Fruit fly (Drosophila melanogaster) whole organism, embryonic: ENCODE data around the gene tra.

ENCODE experiments used
- B-H2 ChIP-seq: fragments of 200-800 bp; sonication (Bioruptor generic); optimal IDR thresholded peaks from 2 replicates; lab custom pipeline; 2018; ENCODE audit warnings: missing biosample characterization, mild to moderate bottlenecking, missing genetic modification characterization
- CG1024 ChIP-seq: fragments of 200-800 bp; sonication (Bioruptor generic); IDR thresholded peaks from 2 replicates; pipeline ENCODE4 v1.3.6; 2022; ENCODE audit warnings: missing biosample characterization, missing genetic modification characterization
- CG10565 ChIP-seq: fragments of 200-800 bp; sonication (Bioruptor generic); optimal IDR thresholded peaks from 3 replicates; lab custom pipeline; 2016; ENCODE audit warnings: missing biosample characterization, mild to moderate bottlenecking, missing genetic modification characterization
- CG11398 ChIP-seq: fragments of 200-800 bp; sonication (Bioruptor generic); optimal IDR thresholded peaks from 2 replicates; lab custom pipeline; 2016; ENCODE audit warnings: missing biosample characterization, missing genetic modification characterization
- CG12155 ChIP-seq: fragments of 200-800 bp; sonication (Bioruptor generic); optimal IDR thresholded peaks from 3 replicates; lab custom pipeline; 2016; ENCODE audit warnings: missing biosample characterization, missing genetic modification characterization
- CG12744 ChIP-seq: fragments of 200-800 bp; sonication (Bioruptor generic); optimal IDR thresholded peaks from 2 replicates; lab custom pipeline; 2016; ENCODE audit warnings: missing biosample characterization, missing genetic modification characterization
- CG13287 ChIP-seq: fragments of 200-800 bp; sonication (Bioruptor generic); IDR thresholded peaks from 2 replicates; pipeline ENCODE4 v1.3.6; 2022; ENCODE audit warnings: missing biosample characterization, missing genetic modification characterization; ENCODE audit not compliant: partially characterized antibody
- CG1529 ChIP-seq: fragments of 200-800 bp; sonication (Bioruptor generic); optimal IDR thresholded peaks from 3 replicates; lab custom pipeline; 2018; ENCODE audit warnings: missing biosample characterization, missing genetic modification characterization
- CG17829 ChIP-seq: fragments of 200-800 bp; optimal IDR thresholded peaks from 2 replicates; lab custom pipeline; 2019; ENCODE audit warnings: missing biosample characterization, mild to moderate bottlenecking, missing genetic modification characterization, moderate library complexity
- CG18599 ChIP-seq: fragments of 200-800 bp; sonication (Bioruptor generic); optimal IDR thresholded peaks from 3 replicates; lab custom pipeline; 2017; ENCODE audit warnings: missing biosample characterization, missing genetic modification characterization, mild to moderate bottlenecking, moderate library complexity, missing genetic modification reagents
- CG2120 ChIP-seq: fragments of 200-800 bp; sonication (Bioruptor generic); optimal IDR thresholded peaks from 3 replicates; lab custom pipeline; 2016; ENCODE audit warnings: missing biosample characterization, missing genetic modification characterization
- CG3281 ChIP-seq: fragments of 200-800 bp; sonication (Bioruptor generic); optimal IDR thresholded peaks from 3 replicates; lab custom pipeline; 2017; ENCODE audit warnings: missing biosample characterization, mild to moderate bottlenecking, missing genetic modification characterization
- CG33213 ChIP-seq: fragments of 200-800 bp; sonication (Bioruptor generic); optimal IDR thresholded peaks from 3 replicates; lab custom pipeline; 2016; ENCODE audit warnings: missing biosample characterization, missing genetic modification characterization
- CG4360 ChIP-seq: fragments of 200-800 bp; sonication (Bioruptor generic); IDR thresholded peaks from 2 replicates; pipeline ENCODE4 v1.3.6; 2022; ENCODE audit warnings: missing biosample characterization, missing genetic modification characterization
- CG4617 ChIP-seq: fragments of 200-800 bp; sonication (Bioruptor generic); optimal IDR thresholded peaks from 3 replicates; lab custom pipeline; 2016; ENCODE audit warnings: missing biosample characterization, missing genetic modification characterization, borderline replicate concordance
- CG4730 ChIP-seq: fragments of 200-800 bp; sonication (Bioruptor generic); IDR thresholded peaks from 2 replicates; pipeline ENCODE4 v1.3.6; 2022; ENCODE audit warnings: missing biosample characterization, missing genetic modification characterization
- CG6683 ChIP-seq: fragments of 200-800 bp; sonication (Bioruptor generic); optimal IDR thresholded peaks from 2 replicates; lab custom pipeline; 2017; ENCODE audit warnings: missing biosample characterization, mild to moderate bottlenecking, missing genetic modification characterization, missing genetic modification reagents
- CG6813 ChIP-seq: fragments of 200-800 bp; sonication (Bioruptor generic); optimal IDR thresholded peaks from 2 replicates; lab custom pipeline; 2017; ENCODE audit warnings: missing biosample characterization, missing genetic modification characterization, mild to moderate bottlenecking, moderate library complexity, missing genetic modification reagents
- CG7556 ChIP-seq: fragments of 200-800 bp; sonication (Bioruptor generic); optimal IDR thresholded peaks from 2 replicates; lab custom pipeline; 2017; ENCODE audit warnings: missing biosample characterization, mild to moderate bottlenecking, missing genetic modification characterization
- CG8359 ChIP-seq: fragments of 200-800 bp; sonication (Bioruptor generic); optimal IDR thresholded peaks from 2 replicates; lab custom pipeline; 2017; ENCODE audit warnings: missing biosample characterization, mild to moderate bottlenecking, missing genetic modification characterization, borderline replicate concordance
- CG9437 ChIP-seq: fragments of 200-800 bp; sonication (Bioruptor generic); optimal IDR thresholded peaks from 2 replicates; lab custom pipeline; 2018; ENCODE audit warnings: missing biosample characterization, mild to moderate bottlenecking, missing genetic modification characterization
- Fer3 ChIP-seq: fragments of 200-800 bp; sonication (Bioruptor generic); optimal IDR thresholded peaks from 2 replicates; lab custom pipeline; 2018; ENCODE audit warnings: missing biosample characterization, mild to moderate bottlenecking, missing genetic modification characterization, moderate library complexity
- H15 ChIP-seq: fragments of 200-800 bp; sonication (Bioruptor generic); IDR thresholded peaks from 3 replicates; pipeline ENCODE4 v1.3.6; 2022; ENCODE audit warnings: missing biosample characterization, missing genetic modification characterization
- HLH4C ChIP-seq: fragments of 200-800 bp; sonication (Bioruptor generic); IDR thresholded peaks from 3 replicates; pipeline ENCODE4 v1.3.6; 2022; ENCODE audit warnings: missing biosample characterization, missing genetic modification characterization; ENCODE audit not compliant: partially characterized antibody
- Hey ChIP-seq: fragments of 200-800 bp; sonication (Bioruptor generic); optimal IDR thresholded peaks from 3 replicates; lab custom pipeline; 2018; ENCODE audit warnings: missing biosample characterization, mild to moderate bottlenecking, missing genetic modification characterization
- Hmx ChIP-seq: fragments of 200-800 bp; sonication (Bioruptor generic); optimal IDR thresholded peaks from 2 replicates; lab custom pipeline; 2016; ENCODE audit warnings: missing biosample characterization, missing genetic modification characterization
- Kr ChIP-seq: fragments of 200-800 bp; sonication (Bioruptor generic); optimal IDR thresholded peaks from 2 replicates; lab custom pipeline; 2017; ENCODE audit warnings: missing biosample characterization, mild to moderate bottlenecking, missing genetic modification characterization
- Lhr ChIP-seq: fragments of 200-800 bp; sonication (Bioruptor generic); optimal IDR thresholded peaks from 3 replicates; lab custom pipeline; 2017; ENCODE audit warnings: mild to moderate bottlenecking, missing biosample characterization, missing genetic modification reagents, missing genetic modification characterization
- Myb ChIP-seq: fragments of 200-800 bp; sonication (Bioruptor generic); optimal IDR thresholded peaks from 2 replicates; lab custom pipeline; 2016; ENCODE audit warnings: missing biosample characterization, missing genetic modification characterization
- Oli ChIP-seq: fragments of 200-800 bp; sonication (Bioruptor generic); optimal IDR thresholded peaks from 2 replicates; lab custom pipeline; 2018; ENCODE audit warnings: missing biosample characterization, mild to moderate bottlenecking, missing genetic modification characterization, moderate library complexity
- Scr ChIP-seq: fragments of 200-800 bp; sonication (Bioruptor generic); IDR thresholded peaks from 2 replicates; pipeline ENCODE4 v1.3.6; 2022; ENCODE audit warnings: missing biosample characterization, missing genetic modification characterization; ENCODE audit not compliant: partially characterized antibody
- Side ChIP-seq: fragments of 200-800 bp; sonication (Bioruptor generic); optimal IDR thresholded peaks from 2 replicates; lab custom pipeline; 2016; ENCODE audit warnings: missing biosample characterization, missing genetic modification characterization
- Stat92E ChIP-seq, 3 experiments: fragments of >200 bp in 2 of 3; fragments of 200-800 bp in 1 of 3; sonication (Bioruptor generic) in 1 of 3; optimal IDR thresholded peaks; 2 replicates each; lab custom pipeline; 2017 to 2019; ENCODE audit warnings: missing biosample characterization in 3 of 3, missing genetic modification characterization in 3 of 3, mild to moderate bottlenecking in 1 of 3, moderate library complexity in 1 of 3
- bcd ChIP-seq: fragments of 200-800 bp; sonication (Bioruptor generic); optimal IDR thresholded peaks from 2 replicates; lab custom pipeline; 2017; ENCODE audit warnings: missing biosample characterization, mild to moderate bottlenecking, missing genetic modification characterization
- chn ChIP-seq: fragments of 200-800 bp; sonication (Bioruptor generic); optimal IDR thresholded peaks from 2 replicates; lab custom pipeline; 2016; ENCODE audit warnings: missing biosample characterization, missing genetic modification characterization
- da ChIP-seq: fragments of 200-800 bp; sonication (Bioruptor generic); optimal IDR thresholded peaks from 2 replicates; lab custom pipeline; 2016; ENCODE audit warnings: missing biosample characterization, missing genetic modification characterization
- fu2 ChIP-seq: fragments of 200-800 bp; sonication (Bioruptor generic); optimal IDR thresholded peaks from 2 replicates; lab custom pipeline; 2016; ENCODE audit warnings: missing biosample characterization, missing genetic modification characterization
- hbn ChIP-seq: fragments of 200-800 bp; sonication (Bioruptor generic); IDR thresholded peaks from 2 replicates; pipeline ENCODE4 v1.3.6; 2022; ENCODE audit warnings: missing biosample characterization, missing genetic modification characterization; ENCODE audit not compliant: partially characterized antibody
- her ChIP-seq: fragments of 200-800 bp; sonication (Bioruptor generic); optimal IDR thresholded peaks from 2 replicates; lab custom pipeline; 2016; ENCODE audit warnings: missing biosample characterization, missing genetic modification characterization
- pros ChIP-seq: fragments of 200-800 bp; sonication (Bioruptor generic); optimal IDR thresholded peaks from 3 replicates; lab custom pipeline; 2019; ENCODE audit warnings: missing biosample characterization, mild to moderate bottlenecking, missing genetic modification characterization, moderate library complexity
- schlank ChIP-seq: fragments of 200-800 bp; sonication (Bioruptor generic); optimal IDR thresholded peaks from 2 replicates; lab custom pipeline; 2018; ENCODE audit warnings: missing biosample characterization, mild to moderate bottlenecking, missing genetic modification characterization
- sqz ChIP-seq: fragments of 200-800 bp; sonication (Bioruptor generic); optimal IDR thresholded peaks from 3 replicates; lab custom pipeline; 2018; ENCODE audit warnings: missing biosample characterization, mild to moderate bottlenecking, missing genetic modification characterization
- tap ChIP-seq: fragments of 200-800 bp; optimal IDR thresholded peaks from 3 replicates; lab custom pipeline; 2019; ENCODE audit warnings: missing biosample characterization, mild to moderate bottlenecking, missing genetic modification characterization, moderate library complexity
- tna ChIP-seq: fragments of 200-800 bp; sonication (Bioruptor generic); IDR thresholded peaks from 2 replicates; pipeline ENCODE4 v1.3.6; 2022; ENCODE audit warnings: missing biosample characterization, missing genetic modification characterization; ENCODE audit not compliant: partially characterized antibody
- toy ChIP-seq: fragments of 200-800 bp; sonication (Bioruptor generic); IDR thresholded peaks from 2 replicates; pipeline ENCODE4 v1.3.6; 2022; ENCODE audit warnings: missing biosample characterization, missing genetic modification characterization
- vfl ChIP-seq: fragments of 200-800 bp; sonication (Bioruptor generic); optimal IDR thresholded peaks from 2 replicates; lab custom pipeline; 2016; ENCODE audit warnings: missing biosample characterization, missing genetic modification characterization
- vvl ChIP-seq: fragments of 200-800 bp; sonication (Bioruptor generic); IDR thresholded peaks from 2 replicates; pipeline ENCODE4 v1.3.6; 2022; ENCODE audit warnings: missing biosample characterization, missing genetic modification characterization
- wek ChIP-seq: fragments of 200-800 bp; sonication (Bioruptor generic); optimal IDR thresholded peaks from 3 replicates; lab custom pipeline; 2018; ENCODE audit warnings: missing biosample characterization, mild to moderate bottlenecking, missing genetic modification characterization, moderate library complexity
- zen2 ChIP-seq: fragments of 200-800 bp; sonication (Bioruptor generic); IDR thresholded peaks from 3 replicates; pipeline ENCODE4 v1.3.6; 2022; ENCODE audit warnings: missing biosample characterization, missing genetic modification characterization; ENCODE audit not compliant: partially characterized antibody

tra gene

DNA sequence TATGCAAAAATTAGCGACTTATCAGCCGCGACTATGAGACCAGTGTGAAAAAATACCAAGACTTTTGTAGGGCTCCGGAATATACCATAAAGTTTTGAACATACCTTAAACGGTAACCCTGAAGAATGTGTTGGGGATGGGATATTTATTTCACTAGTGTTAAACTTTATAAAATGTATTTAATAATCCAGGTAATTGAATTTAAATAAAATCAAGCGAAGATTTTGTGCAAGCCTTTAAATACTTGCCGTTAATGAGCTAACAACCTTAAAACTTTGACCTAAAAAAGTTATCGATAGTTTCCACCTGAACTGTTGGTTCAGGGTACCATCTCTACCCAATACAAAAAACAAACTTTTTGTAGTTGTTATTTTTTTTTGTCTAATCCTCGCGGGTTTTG is 21.3 kb upstream of the tra start, which contains the start of gene CG4101 (continued):
- peak; percentile 5 for TF ChIP-seq CG11398
- TF ChIP-seq CG17829 (tag; lab: Kevin White, UChicago), result peak; percentile 76
- peak; percentile 82 for TF ChIP-seq chn (GFP tag; lab: Kevin White, UChicago)
- peak; percentile 91 for TF ChIP-seq B-H2
- peak; percentile 92 for TF ChIP-seq CG13287 (GFP tag; lab: Robert Waterston, UW)
- TF ChIP-seq Hey (tag; lab: Kevin White, UChicago), result peak; percentile 35
- peak; percentile 50 for TF ChIP-seq CG4360 (GFP tag; lab: Robert Waterston, UW)
- TF ChIP-seq CG2120, result peak; percentile 92
- peak; percentile 63 for TF ChIP-seq CG1024 (GFP tag; lab: Robert Waterston, UW)
- peak; percentile 76 for TF ChIP-seq CG12155 (GFP tag; lab: Kevin White, UChicago)
- TF ChIP-seq vfl, result peak; percentile 81
- TF ChIP-seq sqz (GFP tag; lab: Kevin White, UChicago), result peak; percentile 85
- TF ChIP-seq Stat92E (GFP tag; optimal IDR thresholded peaks at IDR 0.05; lab: Kevin White, UChicago), result no peak
- peak; percentile 47 for TF ChIP-seq CG6683 (GFP tag; lab: Kevin White, UChicago)
- TF ChIP-seq zen2, result peak; percentile 73; the same call in 1 of the 3 replicates
- TF ChIP-seq CG33213 (GFP tag; lab: Kevin White, UChicago), result peak; percentile 73
- TF ChIP-seq wek (GFP tag; lab: Kevin White, UChicago), result no peak
- peak; percentile 87 for TF ChIP-seq Scr (GFP tag; lab: Robert Waterston, UW)
- TF ChIP-seq Kr (GFP tag; lab: Kevin White, UChicago), result no peak
- TF ChIP-seq Myb (GFP tag; lab: Kevin White, UChicago), result peak; percentile 62
- peak; percentile 61 for TF ChIP-seq tap (tag; lab: Kevin White, UChicago)
- TF ChIP-seq schlank (tag; lab: Kevin White, UChicago), result peak; percentile 48
- TF ChIP-seq H15, result peak; percentile 58; the same call in 1 of the 3 replicates
- TF ChIP-seq CG10565 (GFP tag; lab: Kevin White, UChicago), result peak; percentile 42
- no peak for TF ChIP-seq tna (GFP tag; lab: Robert Waterston, UW)
- TF ChIP-seq CG8359 (GFP tag; lab: Kevin White, UChicago), result no peak
- peak; percentile 51 for TF ChIP-seq CG4617 (GFP tag; lab: Kevin White, UChicago)
- TF ChIP-seq toy (GFP tag; lab: Robert Waterston, UW), result 0 out of 2 replicates have a peak, but pooled peaks have one; percentile 18
- peak; percentile 64 for TF ChIP-seq Oli (tag; lab: Kevin White, UChicago)
- TF ChIP-seq pros, result no peak
- TF ChIP-seq hbn (GFP tag; lab: Robert Waterston, UW), result peak; percentile 85
- TF ChIP-seq CG3281 (GFP tag; lab: Kevin White, UChicago), result peak; percentile 90
- TF ChIP-seq vvl (GFP tag; lab: Robert Waterston, UW), result peak; percentile 86
- peak; percentile 72 for TF ChIP-seq CG12744 (GFP tag; lab: Kevin White, UChicago)
- TF ChIP-seq Side (GFP tag; lab: Kevin White, UChicago), result peak; percentile 70
- TF ChIP-seq CG6813, result peak; percentile 29
- peak; percentile 80 for TF ChIP-seq CG18599 (GFP tag; lab: Kevin White, UChicago)
- TF ChIP-seq Fer3 (tag; lab: Kevin White, UChicago), result peak; percentile 81
- TF ChIP-seq fu2 (GFP tag; lab: Kevin White, UChicago), result peak; percentile 78
- TF ChIP-seq Lhr (GFP tag; lab: Kevin White, UChicago), result peak; percentile 61
- TF ChIP-seq CG9437 (GFP tag; lab: Kevin White, UChicago), result peak; percentile 37
- peak; percentile 24 for TF ChIP-seq da (GFP tag; lab: Kevin White, UChicago)
- peak; percentile 74 for TF ChIP-seq bcd (GFP tag; lab: Kevin White, UChicago)
- TF ChIP-seq CG7556 (GFP tag; lab: Kevin White, UChicago), result peak; percentile 53
- TF ChIP-seq HLH4C (GFP tag; lab: Robert Waterston, UW), result peak; percentile 71
- TF ChIP-seq CG4730 (GFP tag; lab: Robert Waterston, UW), result peak; percentile 62
- TF ChIP-seq Hmx (GFP tag; lab: Kevin White, UChicago), result peak; percentile 62
- peak; percentile 43 for TF ChIP-seq CG1529 (GFP tag; lab: Kevin White, UChicago)
- peak; percentile 48 for TF ChIP-seq her (GFP tag; lab: Kevin White, UChicago)
